Fruit fly (Drosophila melanogaster) whole organism, embryonic: ENCODE data around the gene CG32137.
A peak's percentile ranks its signal among the peaks of the same experiment; 100 is the strongest.

Experiments
- Adf1 ChIP-seq: fragments of 200-800 bp; sonication (Bioruptor generic); IDR thresholded peaks from 2 replicates; pipeline ENCODE4 v1.3.6; 2022; ENCODE audit warnings: missing biosample characterization, missing genetic modification characterization
- CG1024 ChIP-seq: fragments of 200-800 bp; sonication (Bioruptor generic); IDR thresholded peaks from 2 replicates; pipeline ENCODE4 v1.3.6; 2022; ENCODE audit warnings: missing biosample characterization, missing genetic modification characterization
- CG11085 ChIP-seq: fragments of 200-800 bp; sonication (Bioruptor generic); IDR thresholded peaks from 2 replicates; pipeline ENCODE4 v1.3.6; 2022; ENCODE audit warnings: missing biosample characterization, missing genetic modification characterization
- CG15601 ChIP-seq: fragments of 200-800 bp; sonication (Bioruptor generic); optimal IDR thresholded peaks from 3 replicates; lab custom pipeline; 2019; ENCODE audit warnings: missing biosample characterization, mild to moderate bottlenecking, missing genetic modification characterization, moderate library complexity
- CG18011 ChIP-seq: fragments of 200-800 bp; sonication (Bioruptor generic); optimal IDR thresholded peaks from 2 replicates; lab custom pipeline; 2017; ENCODE audit warnings: missing biosample characterization, missing genetic modification characterization, mild to moderate bottlenecking, moderate library complexity, missing genotype
- CG1832 ChIP-seq: fragments of 200-800 bp; sonication (Bioruptor generic); optimal IDR thresholded peaks from 2 replicates; lab custom pipeline; 2017; ENCODE audit warnings: missing biosample characterization, mild to moderate bottlenecking, missing genetic modification characterization, inconsistent platforms
- CG2678 ChIP-seq: fragments of 200-800 bp; sonication (Bioruptor generic); optimal IDR thresholded peaks from 3 replicates; lab custom pipeline; 2019; ENCODE audit warnings: missing biosample characterization, mild to moderate bottlenecking, missing genetic modification characterization, moderate library complexity
- CG2712 ChIP-seq: fragments of 200-800 bp; optimal IDR thresholded peaks from 3 replicates; lab custom pipeline; 2019; ENCODE audit warnings: missing biosample characterization, mild to moderate bottlenecking, missing genetic modification characterization, moderate library complexity
- CG32767 ChIP-seq: fragments of 200-800 bp; sonication (Bioruptor generic); IDR thresholded peaks from 2 replicates; pipeline ENCODE4 v1.3.6; 2022; ENCODE audit warnings: missing biosample characterization, missing genetic modification characterization
- CG6765 ChIP-seq: fragments of 200-800 bp; sonication (Bioruptor generic); optimal IDR thresholded peaks from 3 replicates; lab custom pipeline; 2017; ENCODE audit warnings: missing biosample characterization, mild to moderate bottlenecking, missing genetic modification characterization
- CG8281 ChIP-seq: fragments of 200-800 bp; sonication (Bioruptor generic); optimal IDR thresholded peaks from 2 replicates; lab custom pipeline; 2018; ENCODE audit warnings: missing biosample characterization, mild to moderate bottlenecking, missing genetic modification characterization, moderate library complexity
- CG9797 ChIP-seq: fragments of 200-800 bp; sonication (Bioruptor generic); optimal IDR thresholded peaks from 3 replicates; lab custom pipeline; 2018; ENCODE audit warnings: missing biosample characterization, mild to moderate bottlenecking, missing genetic modification characterization
- Dbx ChIP-seq: fragments of 200-800 bp; sonication (Bioruptor generic); IDR thresholded peaks from 3 replicates; pipeline ENCODE4 v1.3.6; 2022; ENCODE audit warnings: missing biosample characterization, missing genetic modification characterization
- Dek ChIP-seq: fragments of 200-800 bp; sonication (Bioruptor generic); optimal IDR thresholded peaks from 3 replicates; lab custom pipeline; 2019; ENCODE audit warnings: missing biosample characterization, mild to moderate bottlenecking, missing genetic modification characterization, moderate library complexity
- Dll ChIP-seq: fragments of 200-800 bp; sonication (Bioruptor generic); IDR thresholded peaks from 4 replicates; pipeline ENCODE4 v1.3.6; 2022; ENCODE audit warnings: missing biosample characterization, missing genetic modification characterization; ENCODE audit not compliant: partially characterized antibody
- Fer2 ChIP-seq: fragments of 200-800 bp; sonication (Bioruptor generic); optimal IDR thresholded peaks from 2 replicates; lab custom pipeline; 2018; ENCODE audit warnings: missing biosample characterization, mild to moderate bottlenecking, missing genetic modification characterization, moderate library complexity
- H15 ChIP-seq: fragments of 200-800 bp; sonication (Bioruptor generic); IDR thresholded peaks from 3 replicates; pipeline ENCODE4 v1.3.6; 2022; ENCODE audit warnings: missing biosample characterization, missing genetic modification characterization
- HmgD ChIP-seq: fragments of 200-800 bp; sonication (Bioruptor generic); optimal IDR thresholded peaks from 3 replicates; lab custom pipeline; 2016; ENCODE audit warnings: missing biosample characterization, missing genetic modification characterization
- HmgZ ChIP-seq: fragments of 200-800 bp; sonication (Bioruptor generic); optimal IDR thresholded peaks from 2 replicates; lab custom pipeline; 2018; ENCODE audit warnings: missing biosample characterization, mild to moderate bottlenecking, missing genetic modification characterization
- Oli ChIP-seq: fragments of 200-800 bp; sonication (Bioruptor generic); optimal IDR thresholded peaks from 2 replicates; lab custom pipeline; 2018; ENCODE audit warnings: missing biosample characterization, mild to moderate bottlenecking, missing genetic modification characterization, moderate library complexity
- Six4 ChIP-seq: fragments of 200-800 bp; sonication (Bioruptor generic); optimal IDR thresholded peaks from 2 replicates; lab custom pipeline; 2016; ENCODE audit warnings: missing biosample characterization, missing genetic modification characterization
- YL-1 ChIP-seq: fragments of 200-800 bp; sonication (Bioruptor generic); optimal IDR thresholded peaks from 3 replicates; lab custom pipeline; 2017; ENCODE audit warnings: missing biosample characterization, mild to moderate bottlenecking, missing genetic modification characterization
- ase ChIP-seq: fragments of 200-800 bp; sonication (Bioruptor generic); IDR thresholded peaks from 3 replicates; pipeline ENCODE4 v1.3.6; 2022; ENCODE audit warnings: missing biosample characterization, missing genetic modification characterization
- bcd ChIP-seq: fragments of 200-800 bp; sonication (Bioruptor generic); optimal IDR thresholded peaks from 2 replicates; lab custom pipeline; 2017; ENCODE audit warnings: missing biosample characterization, mild to moderate bottlenecking, missing genetic modification characterization
- bowl ChIP-seq: fragments of 200-800 bp; sonication (Bioruptor generic); IDR thresholded peaks from 2 replicates; pipeline ENCODE4 v1.3.6; 2022; ENCODE audit warnings: missing biosample characterization, missing genetic modification characterization
- ci ChIP-seq: fragments of 200-800 bp; sonication (Bioruptor generic); IDR thresholded peaks from 3 replicates; pipeline ENCODE4 v1.3.6; 2022; ENCODE audit warnings: missing biosample characterization, missing genetic modification characterization
- dan ChIP-seq: fragments of 200-800 bp; sonication (Bioruptor generic); IDR thresholded peaks from 2 replicates; pipeline ENCODE4 v1.3.6; 2022; ENCODE audit warnings: missing biosample characterization, missing genetic modification characterization
- fru ChIP-seq: fragments of >200 bp; optimal IDR thresholded peaks from 2 replicates; lab custom pipeline; 2017
- hbn ChIP-seq: fragments of 200-800 bp; sonication (Bioruptor generic); IDR thresholded peaks from 2 replicates; pipeline ENCODE4 v1.3.6; 2022; ENCODE audit warnings: missing biosample characterization, missing genetic modification characterization; ENCODE audit not compliant: partially characterized antibody
- hkb ChIP-seq, 2 experiments: fragments of 200-800 bp in 1 of 2; fragments of >200 bp in 1 of 2; sonication (Bioruptor generic) in 1 of 2; IDR thresholded peaks in 1 of 2; optimal IDR thresholded peaks in 1 of 2; 2 replicates each; pipeline versions ENCODE4 v1.3.6 to Lab custom; 2017 to 2022; ENCODE audit warnings: missing biosample characterization in 1 of 2, missing genetic modification characterization in 1 of 2
- knrl ChIP-seq: fragments of 200-800 bp; sonication (Bioruptor generic); IDR thresholded peaks from 3 replicates; pipeline ENCODE4 v1.3.6; 2022; ENCODE audit warnings: missing biosample characterization, missing genetic modification characterization; ENCODE audit not compliant: partially characterized antibody
- nmo ChIP-seq: fragments of 200-800 bp; sonication (Bioruptor generic); optimal IDR thresholded peaks from 2 replicates; lab custom pipeline; 2018; ENCODE audit warnings: missing biosample characterization, mild to moderate bottlenecking, missing genetic modification characterization, moderate library complexity
- odd ChIP-seq: fragments of 200-800 bp; sonication (Bioruptor generic); optimal IDR thresholded peaks from 2 replicates; lab custom pipeline; 2017; ENCODE audit warnings: missing biosample characterization, mild to moderate bottlenecking, missing genetic modification characterization
- onecut ChIP-seq: fragments of 200-800 bp; sonication (Bioruptor generic); IDR thresholded peaks from 2 replicates; pipeline ENCODE4 v1.3.6; 2022; ENCODE audit warnings: missing biosample characterization, missing genetic modification characterization
- phol ChIP-seq: fragments of 200-800 bp; sonication (Bioruptor generic); optimal IDR thresholded peaks from 3 replicates; lab custom pipeline; 2018; ENCODE audit warnings: missing biosample characterization, mild to moderate bottlenecking, missing genetic modification characterization, moderate library complexity
- sc ChIP-seq, 3 experiments: fragments of >200 bp in 2 of 3; fragments of 200-800 bp in 1 of 3; sonication (Bioruptor generic) in 1 of 3; optimal IDR thresholded peaks; 2 replicates in 2 of 3; 3 replicates in 1 of 3; lab custom pipeline; 2017; ENCODE audit warnings: mild to moderate bottlenecking in 1 of 3, missing biosample characterization in 1 of 3, missing genetic modification characterization in 1 of 3, missing genetic modification reagents in 1 of 3
- sens-2 ChIP-seq: fragments of 200-800 bp; sonication (Bioruptor generic); IDR thresholded peaks from 2 replicates; pipeline ENCODE4 v1.3.6; 2022; ENCODE audit warnings: missing biosample characterization, missing genetic modification characterization
- tgo ChIP-seq: fragments of 200-800 bp; sonication (Bioruptor generic); IDR thresholded peaks from 3 replicates; pipeline ENCODE4 v1.3.6; 2022; ENCODE audit warnings: missing biosample characterization, missing genetic modification characterization

CG32137 gene

DNA sequence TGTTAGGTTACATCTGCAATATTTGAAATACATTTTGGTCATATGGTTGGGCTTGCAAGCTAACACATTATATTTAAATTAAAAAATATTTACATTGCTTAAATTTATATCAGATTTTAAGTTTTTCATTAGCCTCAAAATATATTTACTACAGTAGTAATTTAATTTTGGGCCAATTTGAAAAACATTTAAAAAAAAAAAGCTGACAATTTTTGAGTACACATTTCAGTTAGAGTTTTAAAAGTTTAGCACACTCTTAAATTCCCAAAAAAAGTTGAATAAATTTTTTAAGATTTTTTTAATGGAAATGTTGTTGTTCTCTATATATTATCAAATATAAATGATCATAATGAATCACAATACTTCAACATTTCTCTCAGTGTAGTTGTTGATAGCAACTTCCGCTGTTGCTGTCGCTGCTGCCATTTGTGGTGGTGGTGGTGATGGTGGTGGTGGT, 18.2 kb downstream of the CG32137 start (continued):
- no peak for TF ChIP-seq HmgD (GFP tag; lab: Kevin White, UChicago)
- no peak for TF ChIP-seq fru (lab: Kevin White, UChicago)
- TF ChIP-seq odd (GFP tag; lab: Kevin White, UChicago), result peak; percentile 64
- peak; percentile 86 for TF ChIP-seq CG2678 (tag; lab: Kevin White, UChicago)
- TF ChIP-seq H15 (GFP tag; lab: Robert Waterston, UW), result no peak
- TF ChIP-seq knrl (GFP tag; lab: Robert Waterston, UW), result no peak
- TF ChIP-seq bowl (GFP tag; lab: Robert Waterston, UW), result no peak
- TF ChIP-seq Dll (GFP tag; lab: Robert Waterston, UW), result no peak
- no peak for TF ChIP-seq ci
- peak; percentile 65 for TF ChIP-seq CG15601 (tag; lab: Kevin White, UChicago)
- TF ChIP-seq Dbx (GFP tag; lab: Robert Waterston, UW), result 0 out of 3 replicates have a peak, but pooled peaks have one; percentile 28
- TF ChIP-seq CG32767, result peak; percentile 46; the same call in 1 of the 2 replicates
- peak; percentile 59 for TF ChIP-seq Six4 (GFP tag; lab: Kevin White, UChicago)
- peak; percentile 4 for TF ChIP-seq YL-1 (GFP tag; lab: Kevin White, UChicago)
- no peak for TF ChIP-seq hbn
- TF ChIP-seq Adf1, result no peak
- TF ChIP-seq phol (tag; lab: Kevin White, UChicago), result peak; percentile 91
- TF ChIP-seq dan (GFP tag; lab: Robert Waterston, UW), result no peak
- TF ChIP-seq CG18011 (GFP tag; lab: Kevin White, UChicago), result no peak
- no peak for TF ChIP-seq sc (optimal IDR thresholded peaks at IDR 0.05; lab: Kevin White, UChicago)
- TF ChIP-seq sc (GFP tag; optimal IDR thresholded peaks at IDR 0.05; lab: Kevin White, UChicago), result peak; percentile 73
- peak; percentile 81 for TF ChIP-seq CG2712 (tag; lab: Kevin White, UChicago)
- TF ChIP-seq CG1024 (GFP tag; lab: Robert Waterston, UW), result no peak
- TF ChIP-seq CG8281 (tag; lab: Kevin White, UChicago), result peak; percentile 39
- TF ChIP-seq tgo (GFP tag; lab: Robert Waterston, UW), result peak; percentile 55
- TF ChIP-seq CG1832, result no peak
- no peak for TF ChIP-seq Fer2 (tag; lab: Kevin White, UChicago)
- TF ChIP-seq onecut (GFP tag; lab: Robert Waterston, UW), result no peak; the same call in none of the 2 replicates
- TF ChIP-seq ase (GFP tag; lab: Robert Waterston, UW), result no peak
- TF ChIP-seq Oli (tag; lab: Kevin White, UChicago), result peak; percentile 83
- TF ChIP-seq HmgZ, result no peak
- peak; percentile 76 for TF ChIP-seq nmo (GFP tag; lab: Kevin White, UChicago)

DNA sequence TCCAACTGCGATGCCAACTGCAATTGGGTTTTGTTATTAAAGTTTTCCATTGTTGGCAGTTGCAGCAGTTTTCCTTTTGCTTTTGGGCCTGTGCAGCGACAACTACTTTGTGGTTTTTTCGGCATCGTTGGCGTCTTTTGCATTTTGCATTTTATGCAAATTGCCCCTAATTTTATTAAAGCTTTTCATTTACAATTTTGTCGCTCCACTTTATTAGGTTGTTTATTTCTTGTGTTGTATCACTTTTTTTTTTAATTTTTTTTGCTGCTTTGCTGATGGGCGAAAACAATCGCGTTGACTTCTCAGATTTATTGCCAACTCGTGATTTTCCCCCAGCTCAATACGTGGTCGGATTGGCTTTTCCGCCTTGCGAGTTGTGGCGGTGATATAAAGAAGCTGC, 18.7 kb downstream of the CG32137 start:
- TF ChIP-seq CG11085 (GFP tag; lab: Robert Waterston, UW), result no peak
- no peak for TF ChIP-seq sens-2 (GFP tag; lab: Robert Waterston, UW)
- TF ChIP-seq hkb (optimal IDR thresholded peaks at IDR 0.05; lab: Kevin White, UChicago), result peak; percentile 12
- no peak for TF ChIP-seq hkb (GFP tag; IDR thresholded peaks at IDR 0.05; lab: Robert Waterston, UW)
- no peak for TF ChIP-seq bcd
- TF ChIP-seq CG9797 (GFP tag; lab: Kevin White, UChicago), result no peak
- TF ChIP-seq CG6765 (GFP tag; lab: Kevin White, UChicago), result no peak
- TF ChIP-seq Dek (tag; lab: Kevin White, UChicago), result no peak
